Fruit fly (Drosophila melanogaster) whole organism, embryonic: Measurements from ENCODE around the gene CG46317.

ENCODE experiments used
- CG6765 ChIP-seq: fragments of 200-800 bp; sonication (Bioruptor generic); optimal IDR thresholded peaks from 3 replicates; lab custom pipeline; 2017; ENCODE audit warnings: missing biosample characterization, mild to moderate bottlenecking, missing genetic modification characterization
- gce ChIP-seq: fragments of 200-800 bp; sonication (Bioruptor generic); IDR thresholded peaks from 3 replicates; pipeline ENCODE4 v1.3.6; 2022; ENCODE audit warnings: missing biosample characterization, missing genetic modification characterization
- inv ChIP-seq: fragments of 200-800 bp; sonication (Bioruptor generic); IDR thresholded peaks from 2 replicates; pipeline ENCODE4 v1.3.6; 2022; ENCODE audit warnings: missing biosample characterization, missing genetic modification characterization; ENCODE audit not compliant: partially characterized antibody

- peak; percentile 50 for TF ChIP-seq CG6765 (GFP tag; lab: Kevin White, UChicago)
- TF ChIP-seq gce (GFP tag; lab: Robert Waterston, UW) = no peak
- TF ChIP-seq inv (GFP tag; lab: Robert Waterston, UW) = no peak
Measured at dm6 chrX:14214505-14215449, 46.2 kb upstream of the CG46317 start.
